Fruit fly (Drosophila melanogaster) whole organism, embryonic: ENCODE data around the gene Hsp70Aa.
A peak's percentile ranks its signal among the peaks of the same experiment; 100 is the strongest.

Experiments
- CG10267 ChIP-seq: fragments of 200-800 bp; sonication (Bioruptor generic); optimal IDR thresholded peaks from 2 replicates; lab custom pipeline; 2018; ENCODE audit warnings: missing biosample characterization, mild to moderate bottlenecking, missing genetic modification characterization, moderate library complexity
- CG10274 ChIP-seq: fragments of 200-800 bp; sonication (Bioruptor generic); optimal IDR thresholded peaks from 3 replicates; lab custom pipeline; 2017; ENCODE audit warnings: missing biosample characterization, mild to moderate bottlenecking, missing genetic modification characterization
- CG11085 ChIP-seq: fragments of 200-800 bp; sonication (Bioruptor generic); IDR thresholded peaks from 2 replicates; pipeline ENCODE4 v1.3.6; 2022; ENCODE audit warnings: missing biosample characterization, missing genetic modification characterization
- CG11456 ChIP-seq: fragments of 200-800 bp; sonication (Bioruptor generic); IDR thresholded peaks from 3 replicates; pipeline ENCODE4 v1.3.6; 2022; ENCODE audit warnings: missing biosample characterization, missing genetic modification characterization
- CG1233 ChIP-seq: fragments of 200-800 bp; sonication (Bioruptor generic); optimal IDR thresholded peaks from 4 replicates; lab custom pipeline; 2018; ENCODE audit warnings: missing biosample characterization, mild to moderate bottlenecking, missing genetic modification characterization
- CG14860 ChIP-seq: fragments of 200-800 bp; sonication (Bioruptor generic); IDR thresholded peaks from 3 replicates; pipeline ENCODE4 v1.3.6; 2022; ENCODE audit warnings: missing biosample characterization, missing genetic modification characterization; ENCODE audit not compliant: partially characterized antibody
- CG15696 ChIP-seq: fragments of 200-800 bp; sonication (Bioruptor generic); optimal IDR thresholded peaks from 2 replicates; lab custom pipeline; 2019; ENCODE audit warnings: missing biosample characterization, mild to moderate bottlenecking, missing genetic modification characterization, moderate library complexity
- CG17186 ChIP-seq: fragments of 200-800 bp; sonication (Bioruptor generic); optimal IDR thresholded peaks from 3 replicates; lab custom pipeline; 2017; ENCODE audit warnings: missing biosample characterization, missing genetic modification reagents, missing genetic modification characterization
- CG17385 ChIP-seq: fragments of 200-800 bp; sonication (Bioruptor generic); optimal IDR thresholded peaks from 3 replicates; lab custom pipeline; 2018; ENCODE audit warnings: missing biosample characterization, mild to moderate bottlenecking, missing genetic modification characterization
- CG17829 ChIP-seq: fragments of 200-800 bp; optimal IDR thresholded peaks from 2 replicates; lab custom pipeline; 2019; ENCODE audit warnings: missing biosample characterization, mild to moderate bottlenecking, missing genetic modification characterization, moderate library complexity
- CG1832 ChIP-seq: fragments of 200-800 bp; sonication (Bioruptor generic); optimal IDR thresholded peaks from 2 replicates; lab custom pipeline; 2017; ENCODE audit warnings: missing biosample characterization, mild to moderate bottlenecking, missing genetic modification characterization, inconsistent platforms
- CG2199 ChIP-seq: fragments of 200-800 bp; sonication (Bioruptor generic); IDR thresholded peaks from 3 replicates; pipeline ENCODE4 v1.3.6; 2022; ENCODE audit warnings: missing biosample characterization, missing genetic modification characterization
- CG2678 ChIP-seq: fragments of 200-800 bp; sonication (Bioruptor generic); optimal IDR thresholded peaks from 3 replicates; lab custom pipeline; 2019; ENCODE audit warnings: missing biosample characterization, mild to moderate bottlenecking, missing genetic modification characterization, moderate library complexity
- CG3065 ChIP-seq: fragments of 200-800 bp; sonication (Bioruptor generic); optimal IDR thresholded peaks from 2 replicates; lab custom pipeline; 2016; ENCODE audit warnings: missing biosample characterization, missing genetic modification characterization
- CG31441 ChIP-seq: fragments of 200-800 bp; sonication (Bioruptor generic); IDR thresholded peaks from 2 replicates; pipeline ENCODE4 v1.3.6; 2022; ENCODE audit warnings: missing biosample characterization, missing genetic modification characterization
- CG3995 ChIP-seq: fragments of 200-800 bp; sonication (Bioruptor generic); optimal IDR thresholded peaks from 3 replicates; lab custom pipeline; 2016; ENCODE audit warnings: missing biosample characterization, missing genetic modification characterization
- CG4328 ChIP-seq: fragments of 200-800 bp; sonication (Bioruptor generic); optimal IDR thresholded peaks from 3 replicates; lab custom pipeline; 2017; ENCODE audit warnings: missing biosample characterization, missing genetic modification reagents, missing genetic modification characterization
- CG4707 ChIP-seq: fragments of 200-800 bp; sonication (Bioruptor generic); optimal IDR thresholded peaks from 2 replicates; lab custom pipeline; 2018; ENCODE audit warnings: missing biosample characterization, mild to moderate bottlenecking, missing genetic modification characterization, moderate library complexity
- CG6689 ChIP-seq: fragments of 200-800 bp; sonication (Bioruptor generic); IDR thresholded peaks from 2 replicates; pipeline ENCODE4 v1.3.6; 2022; ENCODE audit warnings: missing biosample characterization, missing genetic modification characterization
- CG6813 ChIP-seq: fragments of 200-800 bp; sonication (Bioruptor generic); optimal IDR thresholded peaks from 2 replicates; lab custom pipeline; 2017; ENCODE audit warnings: missing biosample characterization, missing genetic modification characterization, mild to moderate bottlenecking, moderate library complexity, missing genetic modification reagents
- CG7556 ChIP-seq: fragments of 200-800 bp; sonication (Bioruptor generic); optimal IDR thresholded peaks from 2 replicates; lab custom pipeline; 2017; ENCODE audit warnings: missing biosample characterization, mild to moderate bottlenecking, missing genetic modification characterization
- CG8944 ChIP-seq: fragments of 200-800 bp; sonication (Bioruptor generic); optimal IDR thresholded peaks from 3 replicates; lab custom pipeline; 2016; ENCODE audit warnings: missing biosample characterization, missing genetic modification characterization
- CG9609 ChIP-seq: fragments of 200-800 bp; sonication (Bioruptor generic); optimal IDR thresholded peaks from 3 replicates; lab custom pipeline; 2016; ENCODE audit warnings: missing biosample characterization, missing genetic modification characterization
- Dref ChIP-seq: fragments of 200-800 bp; sonication (Bioruptor generic); IDR thresholded peaks from 2 replicates; pipeline ENCODE4 v1.3.6; 2022; ENCODE audit warnings: missing biosample characterization, missing genetic modification characterization
- Elba2 ChIP-seq: fragments of 200-800 bp; sonication (Bioruptor generic); optimal IDR thresholded peaks from 3 replicates; lab custom pipeline; 2016; ENCODE audit warnings: missing biosample characterization, missing genetic modification characterization
- HLH54F ChIP-seq: fragments of 200-800 bp; sonication (Bioruptor generic); optimal IDR thresholded peaks from 3 replicates; lab custom pipeline; 2016; ENCODE audit warnings: missing biosample characterization, missing genetic modification characterization
- Hr78 ChIP-seq, 2 experiments: fragments of 200-800 bp in 1 of 2; fragments of >200 bp in 1 of 2; sonication (Bioruptor generic) in 1 of 2; optimal IDR thresholded peaks; 2 replicates each; lab custom pipeline; 2017 to 2019; ENCODE audit warnings: missing biosample characterization in 2 of 2, missing genetic modification characterization in 2 of 2, mild to moderate bottlenecking in 1 of 2, moderate library complexity in 1 of 2
- Hsf ChIP-seq: fragments of 200-800 bp; sonication (Bioruptor generic); optimal IDR thresholded peaks from 3 replicates; lab custom pipeline; 2016; ENCODE audit warnings: missing biosample characterization, missing genetic modification characterization
- Kr ChIP-seq: fragments of 200-800 bp; sonication (Bioruptor generic); optimal IDR thresholded peaks from 2 replicates; lab custom pipeline; 2017; ENCODE audit warnings: missing biosample characterization, mild to moderate bottlenecking, missing genetic modification characterization
- MBD-R2 ChIP-seq: fragments of 200-800 bp; sonication (Bioruptor generic); IDR thresholded peaks from 2 replicates; pipeline ENCODE4 v1.3.6; 2022; ENCODE audit warnings: missing biosample characterization, missing genetic modification characterization
- Mad ChIP-seq: fragments of 200-800 bp; sonication (Bioruptor generic); optimal IDR thresholded peaks from 2 replicates; lab custom pipeline; 2016; ENCODE audit warnings: missing biosample characterization, missing genetic modification characterization
- Nf-YC ChIP-seq: fragments of 200-800 bp; optimal IDR thresholded peaks from 3 replicates; lab custom pipeline; 2019; ENCODE audit warnings: missing biosample characterization, mild to moderate bottlenecking, missing genetic modification characterization, moderate library complexity
- YL-1 ChIP-seq: fragments of 200-800 bp; sonication (Bioruptor generic); optimal IDR thresholded peaks from 3 replicates; lab custom pipeline; 2017; ENCODE audit warnings: missing biosample characterization, mild to moderate bottlenecking, missing genetic modification characterization
- ara ChIP-seq: fragments of 200-800 bp; sonication (Bioruptor generic); IDR thresholded peaks from 2 replicates; pipeline ENCODE4 v1.3.6; 2022; ENCODE audit warnings: missing biosample characterization, missing genetic modification characterization
- eve ChIP-seq, 2 experiments: fragments of >200 bp; optimal IDR thresholded peaks; 2 replicates each; lab custom pipeline; 2017; ENCODE audit warnings: missing biosample characterization in 2 of 2, missing genetic modification characterization in 2 of 2
- fd3F ChIP-seq: fragments of 200-800 bp; sonication (Bioruptor generic); optimal IDR thresholded peaks from 2 replicates; lab custom pipeline; 2018; ENCODE audit warnings: missing biosample characterization, mild to moderate bottlenecking, missing genetic modification characterization, moderate library complexity
- fru ChIP-seq: fragments of >200 bp; optimal IDR thresholded peaks from 2 replicates; lab custom pipeline; 2017
- kay ChIP-seq: fragments of 200-800 bp; sonication (Bioruptor generic); optimal IDR thresholded peaks from 2 replicates; lab custom pipeline; 2016; ENCODE audit warnings: missing biosample characterization, missing genetic modification characterization
- lov ChIP-seq, 2 experiments: fragments of 200-800 bp in 1 of 2; fragments of >200 bp in 1 of 2; sonication (Bioruptor generic) in 1 of 2; IDR thresholded peaks in 1 of 2; optimal IDR thresholded peaks in 1 of 2; 2 replicates in 1 of 2; 3 replicates in 1 of 2; pipeline versions ENCODE4 v1.3.6 to Lab custom; 2017 to 2022; ENCODE audit warnings: missing biosample characterization in 1 of 2, missing genetic modification characterization in 1 of 2
- oc ChIP-seq: fragments of 200-800 bp; sonication (Bioruptor generic); optimal IDR thresholded peaks from 2 replicates; lab custom pipeline; 2018; ENCODE audit warnings: missing biosample characterization, mild to moderate bottlenecking, missing genetic modification characterization, moderate library complexity
- onecut ChIP-seq: fragments of 200-800 bp; sonication (Bioruptor generic); IDR thresholded peaks from 2 replicates; pipeline ENCODE4 v1.3.6; 2022; ENCODE audit warnings: missing biosample characterization, missing genetic modification characterization
- sc ChIP-seq, 3 experiments: fragments of >200 bp in 2 of 3; fragments of 200-800 bp in 1 of 3; sonication (Bioruptor generic) in 1 of 3; optimal IDR thresholded peaks; 2 replicates in 2 of 3; 3 replicates in 1 of 3; lab custom pipeline; 2017; ENCODE audit warnings: mild to moderate bottlenecking in 1 of 3, missing biosample characterization in 1 of 3, missing genetic modification characterization in 1 of 3, missing genetic modification reagents in 1 of 3
- sima ChIP-seq: fragments of 200-800 bp; sonication (Bioruptor generic); optimal IDR thresholded peaks from 2 replicates; lab custom pipeline; 2016; ENCODE audit warnings: missing biosample characterization, missing genetic modification characterization
- ssp ChIP-seq: fragments of 200-800 bp; sonication (Bioruptor generic); IDR thresholded peaks from 2 replicates; pipeline ENCODE4 v1.3.6; 2022; ENCODE audit warnings: missing biosample characterization, missing genetic modification characterization
- stwl ChIP-seq: fragments of 200-800 bp; sonication (Bioruptor generic); optimal IDR thresholded peaks from 3 replicates; lab custom pipeline; 2018; ENCODE audit warnings: missing biosample characterization, mild to moderate bottlenecking, missing genetic modification characterization, moderate library complexity
- tll ChIP-seq, 2 experiments: fragments of 200-800 bp in 1 of 2; fragments of >200 bp in 1 of 2; sonication (Bioruptor generic) in 1 of 2; optimal IDR thresholded peaks; 2 replicates each; lab custom pipeline; 2017 to 2019; ENCODE audit warnings: missing biosample characterization in 2 of 2, missing genetic modification characterization in 2 of 2, mild to moderate bottlenecking in 1 of 2, moderate library complexity in 1 of 2
- unc-4 ChIP-seq: fragments of 200-800 bp; sonication (Bioruptor generic); IDR thresholded peaks from 2 replicates; pipeline ENCODE4 v1.3.6; 2022; ENCODE audit warnings: missing biosample characterization, missing genetic modification characterization; ENCODE audit not compliant: partially characterized antibody
- usp ChIP-seq: fragments of >200 bp; optimal IDR thresholded peaks from 2 replicates; lab custom pipeline; 2017; ENCODE audit warnings: missing biosample characterization, missing genetic modification characterization

Gene Hsp70Aa

dm6 chr3R:11967262-11968029, 11.1 kb upstream of the Hsp70Aa start, which contains the start of the genes CG12213 and GC1 (continued):
- peak; percentile 18 for TF ChIP-seq CG17186 (GFP tag; lab: Kevin White, UChicago)
- no peak for TF ChIP-seq CG3065 (GFP tag; lab: Kevin White, UChicago)
- no peak for TF ChIP-seq kay (GFP tag; lab: Kevin White, UChicago)
- no peak for TF ChIP-seq CG11085 (GFP tag; lab: Robert Waterston, UW)
- no peak for TF ChIP-seq CG6813 (GFP tag; lab: Kevin White, UChicago)
- TF ChIP-seq stwl (tag; lab: Kevin White, UChicago) = peak; percentile 79
- no peak for TF ChIP-seq CG9609 (GFP tag; lab: Kevin White, UChicago)
- peak; percentile 11 for TF ChIP-seq CG2678 (tag; lab: Kevin White, UChicago)
- peak; percentile 62 for TF ChIP-seq MBD-R2
- no peak for TF ChIP-seq CG4328 (GFP tag; lab: Kevin White, UChicago)
- TF ChIP-seq Nf-YC (tag; lab: Kevin White, UChicago) = peak; percentile 75
- no peak for TF ChIP-seq CG8944 (GFP tag; lab: Kevin White, UChicago)
- TF ChIP-seq CG3995 (GFP tag; lab: Kevin White, UChicago) = peak; percentile 90
- no peak for TF ChIP-seq onecut (GFP tag; lab: Robert Waterston, UW)
- TF ChIP-seq Hr78 (GFP tag; optimal IDR thresholded peaks at IDR 0.05; lab: Kevin White, UChicago) = no peak
- TF ChIP-seq CG10267 = peak; percentile 82
- TF ChIP-seq CG17829 (tag; lab: Kevin White, UChicago) = peak; percentile 65
- TF ChIP-seq CG11456 (GFP tag; lab: Robert Waterston, UW) = no peak
- no peak for TF ChIP-seq sima (GFP tag; lab: Kevin White, UChicago)
- peak; percentile 34 for TF ChIP-seq Hsf (GFP tag; lab: Kevin White, UChicago)
- peak; percentile 20 for TF ChIP-seq Mad (GFP tag; lab: Kevin White, UChicago)
- no peak for TF ChIP-seq CG7556 (GFP tag; lab: Kevin White, UChicago)
- peak; percentile 45; the same call in 1 of the 2 replicates for TF ChIP-seq CG31441 (GFP tag; lab: Robert Waterston, UW)
- peak in 1 of 2 experiments; percentile 4 for TF ChIP-seq tll (GFP tag; optimal IDR thresholded peaks at IDR 0.05; lab: Kevin White, UChicago)
- no peak for TF ChIP-seq usp (GFP tag; lab: Kevin White, UChicago)
- TF ChIP-seq oc (tag; lab: Kevin White, UChicago) = no peak
- TF ChIP-seq fru = no peak
- TF ChIP-seq CG14860 (GFP tag; lab: Robert Waterston, UW) = peak; percentile 99
- no peak for TF ChIP-seq CG2199 (GFP tag; lab: Robert Waterston, UW)
- peak; percentile 68 for TF ChIP-seq YL-1
- peak; percentile 16 for TF ChIP-seq CG15696 (tag; lab: Kevin White, UChicago)
- peak; percentile 99 for TF ChIP-seq unc-4 (GFP tag; lab: Robert Waterston, UW)
- no peak for TF ChIP-seq CG6689 (GFP tag; lab: Robert Waterston, UW)
- no peak for TF ChIP-seq Kr (GFP tag; lab: Kevin White, UChicago)
- peak; percentile 6 for TF ChIP-seq Elba2
- peak; percentile 42 for TF ChIP-seq CG17385
- TF ChIP-seq eve (GFP tag; optimal IDR thresholded peaks at IDR 0.05; lab: Kevin White, UChicago) = no peak
- TF ChIP-seq fd3F = no peak
- peak; percentile 16 for TF ChIP-seq HLH54F (GFP tag; lab: Kevin White, UChicago)
- no peak for TF ChIP-seq ssp (GFP tag; lab: Robert Waterston, UW)
- TF ChIP-seq CG10274 = no peak
- no peak for TF ChIP-seq CG1832 (GFP tag; lab: Kevin White, UChicago)
- TF ChIP-seq sc (optimal IDR thresholded peaks at IDR 0.05; lab: Kevin White, UChicago) = no peak
- TF ChIP-seq sc (GFP tag; optimal IDR thresholded peaks at IDR 0.05; lab: Kevin White, UChicago) = no peak
- no peak for TF ChIP-seq ara (GFP tag; lab: Robert Waterston, UW)
- peak; percentile 76 for TF ChIP-seq Dref (GFP tag; lab: Robert Waterston, UW)
- no peak for TF ChIP-seq lov (optimal IDR thresholded peaks at IDR 0.05; lab: Kevin White, UChicago)
- no peak for TF ChIP-seq lov (GFP tag; IDR thresholded peaks at IDR 0.05; lab: Robert Waterston, UW)
- no peak for TF ChIP-seq CG1233 (GFP tag; lab: Kevin White, UChicago)
- no peak for TF ChIP-seq CG4707 (GFP tag; lab: Kevin White, UChicago)
